Fruit fly (Drosophila melanogaster) whole organism, embryonic: ENCODE data around the gene smg.

Experiments
- Atf6 ChIP-seq: fragments of 200-800 bp; sonication (Bioruptor generic); IDR thresholded peaks from 2 replicates; pipeline ENCODE4 v1.3.6; 2022; ENCODE audit warnings: missing biosample characterization, missing genetic modification characterization
- B-H1 ChIP-seq: fragments of 200-800 bp; sonication (Bioruptor generic); IDR thresholded peaks from 3 replicates; pipeline ENCODE4 v1.3.6; 2022; ENCODE audit warnings: missing biosample characterization, missing genetic modification characterization
- BEAF-32 ChIP-seq: fragments of 200-800 bp; sonication (Bioruptor generic); optimal IDR thresholded peaks from 3 replicates; lab custom pipeline; 2017; ENCODE audit warnings: missing biosample characterization, missing genetic modification characterization, mild to moderate bottlenecking, moderate library complexity, missing genetic modification reagents
- CG12219 ChIP-seq: fragments of 200-800 bp; sonication (Bioruptor generic); optimal IDR thresholded peaks from 3 replicates; lab custom pipeline; 2018; ENCODE audit warnings: missing biosample characterization, mild to moderate bottlenecking, missing genetic modification characterization
- CG12236 ChIP-seq: fragments of 200-800 bp; sonication (Bioruptor generic); optimal IDR thresholded peaks from 2 replicates; lab custom pipeline; 2016; ENCODE audit warnings: missing biosample characterization, missing genetic modification characterization
- CG13894 ChIP-seq: fragments of 200-800 bp; sonication (Bioruptor generic); optimal IDR thresholded peaks from 3 replicates; lab custom pipeline; 2018; ENCODE audit warnings: missing biosample characterization, mild to moderate bottlenecking, missing genetic modification characterization, moderate library complexity
- CG14014 ChIP-seq: fragments of 200-800 bp; sonication (Bioruptor generic); IDR thresholded peaks from 2 replicates; pipeline ENCODE4 v1.3.6; 2022; ENCODE audit warnings: missing biosample characterization, missing genetic modification characterization
- CG1647 ChIP-seq: fragments of 200-800 bp; sonication (Bioruptor generic); optimal IDR thresholded peaks from 3 replicates; lab custom pipeline; 2016; ENCODE audit warnings: missing biosample characterization, missing genetic modification characterization
- CG17829 ChIP-seq: fragments of 200-800 bp; optimal IDR thresholded peaks from 2 replicates; lab custom pipeline; 2019; ENCODE audit warnings: missing biosample characterization, mild to moderate bottlenecking, missing genetic modification characterization, moderate library complexity
- CG18599 ChIP-seq: fragments of 200-800 bp; sonication (Bioruptor generic); optimal IDR thresholded peaks from 3 replicates; lab custom pipeline; 2017; ENCODE audit warnings: missing biosample characterization, missing genetic modification characterization, mild to moderate bottlenecking, moderate library complexity, missing genetic modification reagents
- CG2202 ChIP-seq: fragments of 200-800 bp; sonication (Bioruptor generic); optimal IDR thresholded peaks from 2 replicates; lab custom pipeline; 2018; ENCODE audit warnings: missing biosample characterization, mild to moderate bottlenecking, missing genetic modification characterization
- CG31365 ChIP-seq: fragments of 200-800 bp; sonication (Bioruptor generic); optimal IDR thresholded peaks from 2 replicates; lab custom pipeline; 2018; ENCODE audit warnings: missing biosample characterization, mild to moderate bottlenecking, missing genetic modification characterization
- CG42726 ChIP-seq: fragments of 200-800 bp; sonication (Bioruptor generic); IDR thresholded peaks from 2 replicates; pipeline ENCODE4 v1.3.6; 2022; ENCODE audit warnings: missing biosample characterization, missing genetic modification characterization; ENCODE audit not compliant: partially characterized antibody
- CG4424 ChIP-seq: fragments of 200-800 bp; sonication (Bioruptor generic); optimal IDR thresholded peaks from 3 replicates; lab custom pipeline; 2016; ENCODE audit warnings: missing biosample characterization, missing genetic modification characterization
- CG5245 ChIP-seq: fragments of 200-800 bp; sonication (Bioruptor generic); optimal IDR thresholded peaks from 3 replicates; lab custom pipeline; 2016; ENCODE audit warnings: missing biosample characterization, missing genetic modification characterization
- CG7271 ChIP-seq: fragments of 200-800 bp; sonication (Bioruptor generic); optimal IDR thresholded peaks from 2 replicates; lab custom pipeline; 2018; ENCODE audit warnings: missing biosample characterization, mild to moderate bottlenecking, missing genetic modification characterization, moderate library complexity
- CG7928 ChIP-seq: fragments of 200-800 bp; sonication (Bioruptor generic); optimal IDR thresholded peaks from 2 replicates; lab custom pipeline; 2017; ENCODE audit warnings: missing biosample characterization, mild to moderate bottlenecking, missing genetic modification characterization
- CG9437 ChIP-seq: fragments of 200-800 bp; sonication (Bioruptor generic); optimal IDR thresholded peaks from 2 replicates; lab custom pipeline; 2018; ENCODE audit warnings: missing biosample characterization, mild to moderate bottlenecking, missing genetic modification characterization
- CG9817 ChIP-seq: fragments of 200-800 bp; sonication (Bioruptor generic); optimal IDR thresholded peaks from 2 replicates; lab custom pipeline; 2018; ENCODE audit warnings: missing biosample characterization, mild to moderate bottlenecking, missing genetic modification characterization, moderate library complexity
- CG9932 ChIP-seq: fragments of 200-800 bp; sonication (Bioruptor generic); IDR thresholded peaks from 2 replicates; pipeline ENCODE4 v1.3.6; 2022; ENCODE audit warnings: missing biosample characterization, missing genetic modification characterization
- Dad ChIP-seq: fragments of 200-800 bp; sonication (Bioruptor generic); optimal IDR thresholded peaks from 3 replicates; lab custom pipeline; 2016; ENCODE audit warnings: missing biosample characterization, missing genetic modification characterization
- Dek ChIP-seq: fragments of 200-800 bp; sonication (Bioruptor generic); optimal IDR thresholded peaks from 3 replicates; lab custom pipeline; 2019; ENCODE audit warnings: missing biosample characterization, mild to moderate bottlenecking, missing genetic modification characterization, moderate library complexity
- Dip2 ChIP-seq: fragments of 200-800 bp; sonication (Bioruptor generic); IDR thresholded peaks from 2 replicates; pipeline ENCODE4 v1.3.6; 2022; ENCODE audit warnings: missing biosample characterization, missing genetic modification characterization
- Dll ChIP-seq: fragments of 200-800 bp; sonication (Bioruptor generic); IDR thresholded peaks from 4 replicates; pipeline ENCODE4 v1.3.6; 2022; ENCODE audit warnings: missing biosample characterization, missing genetic modification characterization; ENCODE audit not compliant: partially characterized antibody
- E2f1 ChIP-seq: fragments of 200-800 bp; sonication (Bioruptor generic); IDR thresholded peaks from 2 replicates; pipeline ENCODE4 v1.3.6; 2022; ENCODE audit warnings: missing biosample characterization, missing genetic modification characterization
- Fer3 ChIP-seq: fragments of 200-800 bp; sonication (Bioruptor generic); optimal IDR thresholded peaks from 2 replicates; lab custom pipeline; 2018; ENCODE audit warnings: missing biosample characterization, mild to moderate bottlenecking, missing genetic modification characterization, moderate library complexity
- Gsc ChIP-seq: fragments of 200-800 bp; sonication (Bioruptor generic); IDR thresholded peaks from 2 replicates; pipeline ENCODE4 v1.3.6; 2022; ENCODE audit warnings: missing biosample characterization, missing genetic modification characterization
- Hmx ChIP-seq: fragments of 200-800 bp; sonication (Bioruptor generic); optimal IDR thresholded peaks from 2 replicates; lab custom pipeline; 2016; ENCODE audit warnings: missing biosample characterization, missing genetic modification characterization
- Myb ChIP-seq: fragments of 200-800 bp; sonication (Bioruptor generic); optimal IDR thresholded peaks from 2 replicates; lab custom pipeline; 2016; ENCODE audit warnings: missing biosample characterization, missing genetic modification characterization
- NK7.1 ChIP-seq: fragments of 200-800 bp; sonication (Bioruptor generic); optimal IDR thresholded peaks from 3 replicates; lab custom pipeline; 2016; ENCODE audit warnings: missing biosample characterization, missing genetic modification characterization
- Neu2 ChIP-seq: fragments of 200-800 bp; sonication (Bioruptor generic); optimal IDR thresholded peaks from 3 replicates; lab custom pipeline; 2016; ENCODE audit warnings: missing biosample characterization, missing genetic modification characterization, borderline replicate concordance
- Sox102F ChIP-seq: fragments of 200-800 bp; sonication (Bioruptor generic); optimal IDR thresholded peaks from 2 replicates; lab custom pipeline; 2018; ENCODE audit warnings: missing biosample characterization, mild to moderate bottlenecking, missing genetic modification characterization, moderate library complexity
- ac ChIP-seq: fragments of 200-800 bp; sonication (Bioruptor generic); optimal IDR thresholded peaks from 3 replicates; lab custom pipeline; 2017; ENCODE audit warnings: missing biosample characterization, mild to moderate bottlenecking, missing genetic modification characterization
- al ChIP-seq: fragments of 200-800 bp; sonication (Bioruptor generic); IDR thresholded peaks from 2 replicates; pipeline ENCODE4 v1.3.6; 2022; ENCODE audit warnings: missing biosample characterization, missing genetic modification characterization
- ash1 ChIP-seq: fragments of 200-800 bp; sonication (Bioruptor generic); optimal IDR thresholded peaks from 2 replicates; lab custom pipeline; 2018; ENCODE audit warnings: missing biosample characterization, mild to moderate bottlenecking, missing genetic modification characterization
- ato ChIP-seq: fragments of 200-800 bp; sonication (Bioruptor generic); IDR thresholded peaks from 2 replicates; pipeline ENCODE4 v1.3.6; 2022; ENCODE audit warnings: missing biosample characterization, missing genetic modification characterization; ENCODE audit not compliant: partially characterized antibody
- az2 ChIP-seq: fragments of 200-800 bp; sonication (Bioruptor generic); optimal IDR thresholded peaks from 3 replicates; lab custom pipeline; 2016; ENCODE audit warnings: missing biosample characterization, missing genetic modification characterization
- bab2 ChIP-seq: fragments of 200-800 bp; sonication (Bioruptor generic); optimal IDR thresholded peaks from 2 replicates; lab custom pipeline; 2016; ENCODE audit warnings: missing biosample characterization, missing genetic modification characterization
- bigmax ChIP-seq: fragments of 200-800 bp; sonication (Bioruptor generic); optimal IDR thresholded peaks from 2 replicates; lab custom pipeline; 2018; ENCODE audit warnings: missing biosample characterization, mild to moderate bottlenecking, missing genetic modification characterization
- bowl ChIP-seq: fragments of 200-800 bp; sonication (Bioruptor generic); IDR thresholded peaks from 2 replicates; pipeline ENCODE4 v1.3.6; 2022; ENCODE audit warnings: missing biosample characterization, missing genetic modification characterization
- dati ChIP-seq: fragments of 200-800 bp; sonication (Bioruptor generic); IDR thresholded peaks from 2 replicates; pipeline ENCODE4 v1.3.6; 2022; ENCODE audit warnings: missing biosample characterization, missing genetic modification characterization
- fu2 ChIP-seq: fragments of 200-800 bp; sonication (Bioruptor generic); optimal IDR thresholded peaks from 2 replicates; lab custom pipeline; 2016; ENCODE audit warnings: missing biosample characterization, missing genetic modification characterization
- gsb-n ChIP-seq: fragments of 200-800 bp; sonication (Bioruptor generic); optimal IDR thresholded peaks from 3 replicates; lab custom pipeline; 2018; ENCODE audit warnings: missing biosample characterization, mild to moderate bottlenecking, missing genetic modification characterization
- nmo ChIP-seq: fragments of 200-800 bp; sonication (Bioruptor generic); optimal IDR thresholded peaks from 2 replicates; lab custom pipeline; 2018; ENCODE audit warnings: missing biosample characterization, mild to moderate bottlenecking, missing genetic modification characterization, moderate library complexity
- odd ChIP-seq: fragments of 200-800 bp; sonication (Bioruptor generic); optimal IDR thresholded peaks from 2 replicates; lab custom pipeline; 2017; ENCODE audit warnings: missing biosample characterization, mild to moderate bottlenecking, missing genetic modification characterization
- phol ChIP-seq: fragments of 200-800 bp; sonication (Bioruptor generic); optimal IDR thresholded peaks from 3 replicates; lab custom pipeline; 2018; ENCODE audit warnings: missing biosample characterization, mild to moderate bottlenecking, missing genetic modification characterization, moderate library complexity
- pzg ChIP-seq: fragments of 200-800 bp; sonication (Bioruptor generic); optimal IDR thresholded peaks from 3 replicates; lab custom pipeline; 2018; ENCODE audit warnings: missing biosample characterization, mild to moderate bottlenecking, missing genetic modification characterization, moderate library complexity
- rib ChIP-seq: fragments of 200-800 bp; sonication (Bioruptor generic); IDR thresholded peaks from 2 replicates; pipeline ENCODE4 v1.3.6; 2022; ENCODE audit warnings: missing biosample characterization, missing genetic modification characterization
- sim ChIP-seq: fragments of 200-800 bp; sonication (Bioruptor generic); IDR thresholded peaks from 2 replicates; pipeline ENCODE4 v1.3.6; 2022; ENCODE audit warnings: missing biosample characterization, missing genetic modification characterization
- slbo ChIP-seq: fragments of 200-800 bp; sonication (Bioruptor generic); IDR thresholded peaks from 2 replicates; pipeline ENCODE4 v1.3.6; 2022; ENCODE audit warnings: missing biosample characterization, missing genetic modification characterization
- sna ChIP-seq: fragments of 200-800 bp; sonication (Bioruptor generic); IDR thresholded peaks from 2 replicates; pipeline ENCODE4 v1.3.6; 2022; ENCODE audit warnings: missing biosample characterization, missing genetic modification characterization; ENCODE audit not compliant: partially characterized antibody

smg gene

dm6 chr3L:8956669-8957068, 41.1 kb downstream of the smg start, which contains the start of gene mRpL12 (continued):
- TF ChIP-seq Fer3 (tag; lab: Kevin White, UChicago) (no peak), E2f1 (GFP tag; lab: Robert Waterston, UW) (no peak), CG1647 (GFP tag; lab: Kevin White, UChicago) (no peak), sna (GFP tag; lab: Robert Waterston, UW) (peak; percentile 48; the same call in 1 of the 2 replicates), bigmax (GFP tag; lab: Kevin White, UChicago) (peak; percentile 90), ash1 (GFP tag; lab: Kevin White, UChicago) (no peak), bowl (GFP tag; lab: Robert Waterston, UW) (no peak), Dip2 (GFP tag; lab: Robert Waterston, UW) (no peak), Myb (peak; percentile 91), Gsc (no peak), CG9932 (GFP tag; lab: Robert Waterston, UW) (no peak), rib (GFP tag; lab: Robert Waterston, UW) (no peak), bab2 (GFP tag; lab: Kevin White, UChicago) (no peak), az2 (GFP tag; lab: Kevin White, UChicago) (no peak), Atf6 (GFP tag; lab: Robert Waterston, UW) (no peak), Neu2 (GFP tag; lab: Kevin White, UChicago) (no peak), CG14014 (GFP tag; lab: Robert Waterston, UW) (no peak), NK7.1 (no peak), Dll (GFP tag; lab: Robert Waterston, UW) (peak; percentile 52; the same call in 1 of the 4 replicates), CG9437 (GFP tag; lab: Kevin White, UChicago) (no peak), CG18599 (GFP tag; lab: Kevin White, UChicago) (no peak), CG12236 (no peak), slbo (GFP tag; lab: Robert Waterston, UW) (0 out of 2 replicates have a peak, but pooled peaks have one; percentile 25), gsb-n (tag; lab: Kevin White, UChicago) (no peak), CG2202 (no peak), Dek (tag; lab: Kevin White, UChicago) (no peak), CG31365 (tag; lab: Kevin White, UChicago) (no peak), pzg (GFP tag; lab: Kevin White, UChicago) (peak; percentile 66), CG4424 (GFP tag; lab: Kevin White, UChicago) (peak; percentile 25), CG42726 (GFP tag; lab: Robert Waterston, UW) (no peak), B-H1 (no peak), CG9817 (no peak), Hmx (GFP tag; lab: Kevin White, UChicago) (no peak), dati (GFP tag; lab: Robert Waterston, UW) (no peak), CG5245 (no peak), ac (no peak), al (GFP tag; lab: Robert Waterston, UW) (no peak), Dad (no peak), nmo (peak; percentile 2), CG17829 (tag; lab: Kevin White, UChicago) (no peak), fu2 (GFP tag; lab: Kevin White, UChicago) (no peak), CG7271 (no peak), Sox102F (no peak), ato (GFP tag; lab: Robert Waterston, UW) (no peak), CG7928 (peak; percentile 92), CG12219 (GFP tag; lab: Kevin White, UChicago) (no peak), sim (GFP tag; lab: Robert Waterston, UW) (no peak), phol (tag; lab: Kevin White, UChicago) (peak; percentile 25), odd (GFP tag; lab: Kevin White, UChicago) (no peak), CG13894 (tag; lab: Kevin White, UChicago) (no peak), BEAF-32 (GFP tag; lab: Kevin White, UChicago) (peak; percentile 30)
